Worm (Caenorhabditis elegans): ENCODE measurements around the gene srg-64.

Gene srg-64

DNA sequence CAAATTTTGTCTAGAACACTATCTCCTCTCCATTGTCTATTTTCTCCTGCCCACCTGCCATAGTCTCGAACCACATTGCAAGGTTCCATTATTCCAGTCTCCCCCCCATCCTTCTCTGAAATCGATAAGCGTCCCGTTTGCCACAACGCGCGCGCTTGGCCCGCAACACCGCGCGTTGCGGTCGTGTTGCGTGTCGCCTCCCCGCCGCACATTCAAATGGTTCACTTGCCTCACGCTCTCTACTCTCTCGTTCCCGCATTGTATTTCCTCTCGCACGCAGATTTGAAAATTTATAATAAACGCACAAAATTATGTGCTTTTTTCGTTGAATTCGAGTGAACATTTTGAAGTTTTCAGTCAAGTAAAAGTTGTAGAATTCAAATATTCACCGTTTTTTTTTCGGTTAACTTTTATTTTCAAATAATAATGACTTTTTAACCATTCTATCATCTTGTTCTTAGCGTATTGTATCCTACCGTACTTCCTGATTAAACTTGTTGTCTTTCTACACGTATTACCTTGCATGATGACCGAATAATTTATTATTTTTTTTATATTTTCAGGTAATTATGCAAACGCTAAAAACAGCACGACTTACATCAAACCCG is 14.8 kb downstream of the srg-64 start, which contains the start of gene lin-15B:
TSS of gene lin-15B (plus strand) at position 558 of the 608 bp plus-strand sequence.
- TF ChIP-seq cnd-1 (tag; optimal IDR thresholded peaks at IDR 0.05) (no peak), ceh-83 (GFP tag; optimal IDR thresholded peaks at IDR 0.05) (no peak), nhr-237 (tag; optimal IDR thresholded peaks at IDR 0.05) (no peak), nhr-2 (tag; optimal IDR thresholded peaks at IDR 0.05) (no peak), lsy-2 (tag; optimal IDR thresholded peaks at IDR 0.05) (no peak), drap-1 (GFP tag; optimal IDR thresholded peaks at IDR 0.05) (no peak), lin-32 (GFP tag; optimal IDR thresholded peaks at IDR 0.05) (no peak)

- TF ChIP-seq mep-1 (tag; optimal IDR thresholded peaks at IDR 0.05) = peak; percentile 43
- TF ChIP-seq hlh-1 (tag; optimal IDR thresholded peaks at IDR 0.05) = peak; percentile 2
- peak; percentile 55 for TF ChIP-seq lin-13 (tag; optimal IDR thresholded peaks at IDR 0.05)
- TF ChIP-seq bed-3 (GFP tag; optimal IDR thresholded peaks at IDR 0.05) = no peak
Measured at ce11 chrX:15724994-15725393, 15.4 kb downstream of the srg-64 start.

DNA sequence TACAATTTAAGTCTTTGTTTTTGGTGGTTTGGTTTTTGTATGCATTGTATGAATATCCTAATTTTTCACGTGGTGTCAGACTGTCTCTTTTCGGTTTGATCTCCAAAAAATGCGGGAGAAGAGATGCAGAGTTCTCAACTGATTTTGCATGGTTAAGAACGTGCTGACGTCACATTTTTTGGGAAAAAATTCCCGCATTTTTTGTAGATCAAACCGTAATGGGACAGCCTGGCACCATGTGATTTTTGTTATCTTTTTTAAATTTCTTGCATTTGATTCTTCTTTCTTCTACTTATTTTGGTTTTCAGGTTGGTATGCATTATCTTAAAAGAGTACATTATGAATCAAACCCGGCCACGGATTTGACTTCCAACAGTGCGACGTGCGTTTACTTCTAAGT is 19.1 kb downstream of the srg-64 start, which contains the start of gene ZK662.5:
TSS of gene ZK662.5 (plus strand) at position 301 of the 400 bp plus-strand sequence.
- TF ChIP-seq ceh-43 (GFP tag; optimal IDR thresholded peaks at IDR 0.05) (no peak), pha-4 (tag; optimal IDR thresholded peaks at IDR 0.05) (no peak), unc-120 (tag; optimal IDR thresholded peaks at IDR 0.05; ENCODE audit: poor library complexity, severe bottlenecking) (no peak), ztf-11 (tag; optimal IDR thresholded peaks at IDR 0.05) (no peak), snpc-4 (tag; optimal IDR thresholded peaks at IDR 0.05) (no peak), unc-39 (tag; optimal IDR thresholded peaks at IDR 0.05) (no peak), mls-2 (tag; optimal IDR thresholded peaks at IDR 0.05) (no peak), nhr-76 (tag; optimal IDR thresholded peaks at IDR 0.05) (no peak), drap-1 (GFP tag; optimal IDR thresholded peaks at IDR 0.05) (no peak), tbx-8 (GFP tag; optimal IDR thresholded peaks at IDR 0.05) (no peak), M03D4.4 (tag; optimal IDR thresholded peaks at IDR 0.05) (no peak), blmp-1 (tag; optimal IDR thresholded peaks at IDR 0.05) (no peak), elt-1 (tag; optimal IDR thresholded peaks at IDR 0.05; ENCODE audit: borderline replicate concordance, insufficient read depth) (no peak), sem-2 (GFP tag; optimal IDR thresholded peaks at IDR 0.05) (no peak), ham-2 (GFP tag; optimal IDR thresholded peaks at IDR 0.05) (no peak)

DNA sequence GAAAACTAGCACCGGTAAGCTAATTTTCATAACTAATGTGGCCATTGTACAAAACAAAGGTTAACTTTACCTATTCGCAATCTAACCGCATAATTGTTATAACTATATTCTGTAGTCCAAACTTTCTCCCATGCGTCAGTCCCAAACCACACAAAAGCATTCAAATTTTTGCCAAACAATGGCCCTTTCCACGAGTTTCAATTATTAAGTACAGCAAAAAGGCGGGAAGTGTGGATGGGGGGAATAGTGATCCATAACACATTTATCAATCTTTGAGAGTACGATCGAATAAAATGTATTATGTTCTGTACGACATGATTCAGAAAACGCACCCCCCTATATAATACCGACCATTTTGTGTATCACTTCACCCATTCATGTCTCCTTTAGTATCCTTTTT is 22.1 kb downstream of the srg-64 start, which contains the start of gene ZK662.6:
TSS of gene ZK662.6 (plus strand) at position 301 of the 400 bp plus-strand sequence.
- TF ChIP-seq lsy-2 (tag; optimal IDR thresholded peaks at IDR 0.05) = no peak
- TF ChIP-seq snpc-4 (tag; optimal IDR thresholded peaks at IDR 0.05) = no peak
- no peak for TF ChIP-seq nhr-76 (tag; optimal IDR thresholded peaks at IDR 0.05)
- TF ChIP-seq elt-3 (tag; optimal IDR thresholded peaks at IDR 0.05) = no peak
- TF ChIP-seq tbx-8 (GFP tag; optimal IDR thresholded peaks at IDR 0.05) = no peak
- no peak for TF ChIP-seq ceh-43 (GFP tag; optimal IDR thresholded peaks at IDR 0.05)
- TF ChIP-seq ceh-39 (tag; optimal IDR thresholded peaks at IDR 0.05) = no peak
- TF ChIP-seq lin-13 (tag; optimal IDR thresholded peaks at IDR 0.05) = no peak
- no peak for TF ChIP-seq unc-120 (tag; optimal IDR thresholded peaks at IDR 0.05; ENCODE audit: poor library complexity, severe bottlenecking)
- TF ChIP-seq cnd-1 (tag; optimal IDR thresholded peaks at IDR 0.05) = no peak
- no peak for TF ChIP-seq ces-1 (GFP tag; optimal IDR thresholded peaks at IDR 0.05)
- TF ChIP-seq elt-1 (tag; optimal IDR thresholded peaks at IDR 0.05; ENCODE audit: borderline replicate concordance, insufficient read depth) = no peak
- no peak for TF ChIP-seq unc-39 (tag; optimal IDR thresholded peaks at IDR 0.05)

- no peak for TF ChIP-seq elt-3 (tag; optimal IDR thresholded peaks at IDR 0.05)
Measured at ce11 chrX:15716971-15717370, 23.5 kb downstream of the srg-64 start.

ce11 chrX:15713189-15713588 is 27.2 kb downstream of the srg-64 start:
- no peak for TF ChIP-seq nhr-2 (tag; optimal IDR thresholded peaks at IDR 0.05)
- TF ChIP-seq bed-3 (GFP tag; optimal IDR thresholded peaks at IDR 0.05) = no peak
- TF ChIP-seq ceh-83 (GFP tag; optimal IDR thresholded peaks at IDR 0.05) = no peak
- TF ChIP-seq ces-1 (GFP tag; optimal IDR thresholded peaks at IDR 0.05) = no peak
- TF ChIP-seq zip-8 (tag; optimal IDR thresholded peaks at IDR 0.05) = no peak
- TF ChIP-seq hlh-1 (tag; optimal IDR thresholded peaks at IDR 0.05) = no peak
- TF ChIP-seq nhr-237 (tag; optimal IDR thresholded peaks at IDR 0.05) = no peak
- TF ChIP-seq unc-39 (tag; optimal IDR thresholded peaks at IDR 0.05) = no peak
- TF ChIP-seq nhr-28 (tag; optimal IDR thresholded peaks at IDR 0.05) = no peak
- TF ChIP-seq ceh-43 (GFP tag; optimal IDR thresholded peaks at IDR 0.05) = no peak
- TF ChIP-seq elt-1 (tag; optimal IDR thresholded peaks at IDR 0.05; ENCODE audit: borderline replicate concordance, insufficient read depth) = peak; percentile 70
- TF ChIP-seq ham-2 (GFP tag; optimal IDR thresholded peaks at IDR 0.05) = peak; percentile 42
- TF ChIP-seq snpc-4 (tag; optimal IDR thresholded peaks at IDR 0.05) = no peak

Data from whole organism, mixed stage, embryonic.